Worm (Caenorhabditis elegans): ENCODE results near the gene bgal-2.

Gene bgal-2

ce11 chrX:6739034-6740008 is 44.9 kb upstream of the bgal-2 start (continued):
- TF ChIP-seq tra-1 (GFP tag; IDR thresholded peaks at IDR 0.05): 0 out of 2 replicates have a peak, but pooled peaks have one; percentile 4
- peak; percentile 96 to 97 for TF ChIP-seq mdl-1 (tag; optimal IDR thresholded peaks at IDR 0.05)
- TF ChIP-seq zip-2 (tag; optimal IDR thresholded peaks at IDR 0.05): peak; percentile 42
- TF ChIP-seq lsy-2 (tag; optimal IDR thresholded peaks at IDR 0.05): peak in 1 of 2 experiments; percentile 42
- TF ChIP-seq T26A8.4 (GFP tag; IDR thresholded peaks at IDR 0.05): no peak
- TF ChIP-seq T20F7.1 (GFP tag; optimal IDR thresholded peaks at IDR 0.05): peak; percentile 30
- TF ChIP-seq nhr-48 (tag; optimal IDR thresholded peaks at IDR 0.05): peak; percentile 83
- no peak for TF ChIP-seq madf-9 (GFP tag; conservative IDR thresholded peaks at IDR 0.05)
- no peak for TF ChIP-seq lin-39 (tag; optimal IDR thresholded peaks at IDR 0.05)
- no peak for TF ChIP-seq hmg-1.1 (GFP tag; IDR thresholded peaks at IDR 0.05)
- peak; percentile 95 for TF ChIP-seq aha-1 (tag)
- TF ChIP-seq dve-1 (tag; optimal IDR thresholded peaks at IDR 0.05; ENCODE audit: insufficient read depth): peak; percentile 61
- 0 out of 2 replicates have a peak, but pooled peaks have one; percentile 49 for TF ChIP-seq ctbp-1 (GFP tag; IDR thresholded peaks at IDR 0.05)
- TF ChIP-seq vab-7 (GFP tag; IDR thresholded peaks at IDR 0.05): no peak
- TF ChIP-seq cey-2 (tag; optimal IDR thresholded peaks at IDR 0.05; ENCODE audit: borderline replicate concordance, insufficient read depth): no peak

ce11 chrX:6740282-6740982 is 43.8 kb upstream of the bgal-2 start:
- no peak for TF ChIP-seq lin-29 (GFP tag; IDR thresholded peaks at IDR 0.05)
- TF ChIP-seq F26F4.8 (GFP tag; conservative IDR thresholded peaks at IDR 0.05): no peak
- no peak for TF ChIP-seq ceh-82 (tag; optimal IDR thresholded peaks at IDR 0.05)
- TF ChIP-seq vab-7 (GFP tag; IDR thresholded peaks at IDR 0.05): no peak
- no peak for TF ChIP-seq mxl-3 (GFP tag; optimal IDR thresholded peaks at IDR 0.05)
- TF ChIP-seq fos-1 (tag; optimal IDR thresholded peaks at IDR 0.05): no peak
- TF ChIP-seq daf-12 (tag; optimal IDR thresholded peaks at IDR 0.05): no peak
- no peak; the same call in 1 of the 2 replicates for TF ChIP-seq T26A8.4 (GFP tag; IDR thresholded peaks at IDR 0.05)
- TF ChIP-seq lsy-2 (tag; optimal IDR thresholded peaks at IDR 0.05): no peak
- no peak for TF ChIP-seq nhr-42 (GFP tag; IDR thresholded peaks at IDR 0.05)
- no peak for TF ChIP-seq ceh-32 (tag; optimal IDR thresholded peaks at IDR 0.05; ENCODE audit: poor library complexity)
- no peak for TF ChIP-seq jun-1 (tag; optimal IDR thresholded peaks at IDR 0.05)
- TF ChIP-seq nhr-76 (tag; optimal IDR thresholded peaks at IDR 0.05): no peak
- no peak for TF ChIP-seq madf-5 (GFP tag; IDR thresholded peaks at IDR 0.05)
- TF ChIP-seq hlh-30 (tag; optimal IDR thresholded peaks at IDR 0.05; ENCODE audit: insufficient read depth): peak; percentile 60
- TF ChIP-seq ZK337.2 (GFP tag; IDR thresholded peaks at IDR 0.05): no peak
- TF ChIP-seq D1046.2 (GFP tag; IDR thresholded peaks at IDR 0.05): no peak
- no peak for TF ChIP-seq R02D3.7 (tag; optimal IDR thresholded peaks at IDR 0.05)
- TF ChIP-seq lir-3 (tag; optimal IDR thresholded peaks at IDR 0.05): no peak
- TF ChIP-seq F44E2.7 (GFP tag; IDR thresholded peaks at IDR 0.05): no peak
- TF ChIP-seq ceh-28 (tag; optimal IDR thresholded peaks at IDR 0.05): no peak
- TF ChIP-seq gei-8 (GFP tag; optimal IDR thresholded peaks at IDR 0.05): peak; percentile 35
- TF ChIP-seq zfp-3 (GFP tag; conservative IDR thresholded peaks at IDR 0.05): no peak
- TF ChIP-seq nhr-41 (GFP tag; IDR thresholded peaks at IDR 0.05): no peak
- TF ChIP-seq spr-1 (tag; optimal IDR thresholded peaks at IDR 0.05): no peak
- TF ChIP-seq ztf-7 (tag; optimal IDR thresholded peaks at IDR 0.05): no peak
- TF ChIP-seq zfp-2 (tag; optimal IDR thresholded peaks at IDR 0.05): no peak
- no peak for TF ChIP-seq hlh-11 (tag; optimal IDR thresholded peaks at IDR 0.05)
- TF ChIP-seq nhr-102 (tag; optimal IDR thresholded peaks at IDR 0.05): no peak
- no peak for TF ChIP-seq F49E8.2 (tag; optimal IDR thresholded peaks at IDR 0.05; ENCODE audit: borderline replicate concordance)
- no peak for TF ChIP-seq ceh-44 (GFP tag; IDR thresholded peaks at IDR 0.05)
- no peak for TF ChIP-seq tra-1 (GFP tag; IDR thresholded peaks at IDR 0.05)
- no peak for TF ChIP-seq daf-19 (GFP tag; conservative IDR thresholded peaks at IDR 0.05)
- no peak for TF ChIP-seq zip-11 (GFP tag; IDR thresholded peaks at IDR 0.05)
- TF ChIP-seq T20F7.1 (GFP tag; optimal IDR thresholded peaks at IDR 0.05): no peak

Data from whole organism, L4 larva.